Worm (Caenorhabditis elegans) whole organism, young adult: ENCODE data around the gene sedl-1.
"Not testable (repeated sequence)": the region's sequence is repeated elsewhere in the genome, so short reads cannot be mapped to it uniquely, and the experiment has no call there.

ENCODE experiments used
- F33H1.4 ChIP-seq: fragments of 200-800 bp; sonication (Bioruptor generic); IDR thresholded peaks from 2 replicates; pipeline ENCODE4 v1.3.6; 2022; ENCODE audit warnings: missing genetic modification reagents, missing genetic modification characterization, missing compliant biosample characterization
- F57A8.1 ChIP-seq: fragments of 200-800 bp; sonication (Bioruptor generic); optimal IDR thresholded peaks from 2 replicates; lab custom pipeline; 2018; ENCODE audit warnings: mild to moderate bottlenecking, missing genetic modification characterization, moderate library complexity, missing compliant biosample characterization
- K11D2.4 ChIP-seq: fragments of 200-800 bp; sonication (Bioruptor generic); IDR thresholded peaks from 2 replicates; pipeline ENCODE4 v1.3.6; 2022; ENCODE audit warnings: missing genetic modification reagents, missing genetic modification characterization, missing compliant biosample characterization
- K12H6.12 ChIP-seq: fragments of 200-800 bp; sonication (Bioruptor generic); optimal IDR thresholded peaks from 2 replicates; lab custom pipeline; 2018; ENCODE audit warnings: mild to moderate bottlenecking, missing genetic modification characterization, missing compliant biosample characterization
- Y67H2A.10 ChIP-seq: fragments of 200-800 bp; sonication (Bioruptor generic); conservative IDR thresholded peaks from 2 replicates; pipeline ENCODE4 v1.3.6; 2022; ENCODE audit warnings: missing genetic modification reagents, missing genetic modification characterization, missing compliant biosample characterization
- ama-1 ChIP-seq, 3 experiments: fragments of 150-350 bp in 1 of 3; sonication (generic microtip) in 2 of 3; optimal IDR thresholded peaks; 2 replicates each; lab custom pipeline; 2014 to 2018; ENCODE audit warnings: missing biosample characterization in 2 of 3, missing genetic modification characterization in 2 of 3, missing genetic modification reagents in 2 of 3
- atf-7 ChIP-seq: sonication (generic microtip); optimal IDR thresholded peaks from 2 replicates; lab custom pipeline; 2017; ENCODE audit warnings: mild to moderate bottlenecking, missing genetic modification characterization, missing compliant biosample characterization
- athp-1 ChIP-seq: sonication (generic microtip); optimal IDR thresholded peaks from 2 replicates; lab custom pipeline; 2017; ENCODE audit warnings: mild to moderate bottlenecking, missing genetic modification characterization, missing compliant biosample characterization
- cebp-1 ChIP-seq, 2 experiments: fragments of 200-800 bp in 1 of 2; sonication (Bioruptor generic) in 1 of 2; sonication (generic microtip) in 1 of 2; IDR thresholded peaks in 1 of 2; optimal IDR thresholded peaks in 1 of 2; 2 replicates each; pipeline versions ENCODE4 v1.3.6 to Lab custom; 2017 to 2022; ENCODE audit warnings: missing compliant biosample characterization in 2 of 2, missing genetic modification characterization in 2 of 2, mild to moderate bottlenecking in 1 of 2, missing genetic modification reagents in 1 of 2, moderate library complexity in 1 of 2
- ceh-27 ChIP-seq: fragments of 200-800 bp; sonication (Bioruptor generic); optimal IDR thresholded peaks from 2 replicates; lab custom pipeline; 2018; ENCODE audit warnings: mild to moderate bottlenecking, missing genetic modification characterization, moderate library complexity, missing compliant biosample characterization
- dpl-1 ChIP-seq: fragments of 150-350 bp; optimal IDR thresholded peaks from 2 replicates; lab custom pipeline; 2014; ENCODE audit warnings: missing biosample characterization, missing genetic modification reagents, missing genetic modification characterization
- efl-1 ChIP-seq: fragments of 150-350 bp; optimal IDR thresholded peaks from 2 replicates; lab custom pipeline; 2014; ENCODE audit warnings: missing biosample characterization, missing genetic modification reagents, missing genetic modification characterization
- egl-18 ChIP-seq: fragments of 200-800 bp; sonication (Bioruptor generic); IDR thresholded peaks from 2 replicates; pipeline ENCODE4 v1.3.6; 2022; ENCODE audit warnings: missing genetic modification reagents, missing genetic modification characterization, missing compliant biosample characterization
- ekl-4 ChIP-seq: fragments of 200-800 bp; sonication (Bioruptor generic); IDR thresholded peaks from 2 replicates; pipeline ENCODE4 v1.3.6; 2022; ENCODE audit warnings: missing genetic modification reagents, missing genetic modification characterization, missing compliant biosample characterization
- him-1 ChIP-seq: sonication (generic microtip); optimal IDR thresholded peaks from 2 replicates; lab custom pipeline; 2016; ENCODE audit warnings: missing genotype, missing genetic modification reagents, missing genetic modification characterization, missing compliant biosample characterization
- hmg-1.2 ChIP-seq: fragments of 200-800 bp; sonication (Bioruptor generic); IDR thresholded peaks from 2 replicates; pipeline ENCODE4 v1.3.6; 2022; ENCODE audit warnings: missing genetic modification reagents, missing genetic modification characterization, missing compliant biosample characterization
- let-526 ChIP-seq: fragments of 200-800 bp; sonication (Bioruptor generic); IDR thresholded peaks from 2 replicates; pipeline ENCODE4 v1.3.6; 2022; ENCODE audit warnings: missing genetic modification reagents, missing genetic modification characterization, missing compliant biosample characterization
- lin-26 ChIP-seq: fragments of 200-800 bp; sonication (Bioruptor generic); IDR thresholded peaks from 2 replicates; pipeline ENCODE4 v1.3.6; 2022; ENCODE audit warnings: missing genetic modification reagents, missing genetic modification characterization, missing compliant biosample characterization
- lin-40 ChIP-seq: sonication (generic microtip); optimal IDR thresholded peaks from 2 replicates; lab custom pipeline; 2016; ENCODE audit warnings: missing genetic modification characterization, mild to moderate bottlenecking, missing compliant biosample characterization, missing genotype, missing genetic modification reagents
- lin-54 ChIP-seq: fragments of 200-800 bp; sonication (Bioruptor generic); optimal IDR thresholded peaks from 2 replicates; lab custom pipeline; 2018; ENCODE audit warnings: mild to moderate bottlenecking, missing genetic modification characterization, missing compliant biosample characterization
- lir-1 ChIP-seq: fragments of 200-800 bp; sonication (Bioruptor generic); conservative IDR thresholded peaks from 2 replicates; pipeline ENCODE4 v1.3.6; 2022; ENCODE audit warnings: missing genetic modification reagents, missing genetic modification characterization, missing compliant biosample characterization
- madf-8 ChIP-seq: fragments of 200-800 bp; sonication (Bioruptor generic); conservative IDR thresholded peaks from 2 replicates; pipeline ENCODE4 v1.3.6; 2022; ENCODE audit warnings: missing genetic modification reagents, missing genetic modification characterization, missing compliant biosample characterization
- mxl-1 ChIP-seq: sonication (generic microtip); optimal IDR thresholded peaks from 2 replicates; lab custom pipeline; 2016; ENCODE audit warnings: missing genetic modification characterization, missing compliant biosample characterization
- nfya-1 ChIP-seq: sonication (generic microtip); optimal IDR thresholded peaks from 2 replicates; lab custom pipeline; 2017; ENCODE audit warnings: antibody characterized with exemption, missing compliant biosample characterization, missing genetic modification characterization, borderline replicate concordance; ENCODE audit not compliant: insufficient read depth
- nfyb-1 ChIP-seq: fragments of 200-800 bp; sonication (Bioruptor generic); IDR thresholded peaks from 2 replicates; pipeline ENCODE4 v1.3.6; 2022; ENCODE audit warnings: missing genetic modification reagents, missing genetic modification characterization, missing compliant biosample characterization
- nhr-120 ChIP-seq: fragments of 200-800 bp; sonication (Bioruptor generic); IDR thresholded peaks from 2 replicates; pipeline ENCODE4 v1.3.6; 2022; ENCODE audit warnings: missing genetic modification characterization, missing compliant biosample characterization
- nhr-90 ChIP-seq: sonication (generic microtip); optimal IDR thresholded peaks from 2 replicates; lab custom pipeline; 2016; ENCODE audit warnings: missing genotype, mild to moderate bottlenecking, missing genetic modification characterization, missing compliant biosample characterization
- pha-4 ChIP-seq: fragments of 150-350 bp; sonication (generic microtip); optimal IDR thresholded peaks from 2 replicates; lab custom pipeline; 2014; ENCODE audit warnings: missing biosample characterization, missing genetic modification reagents, missing genetic modification characterization
- rcor-1 ChIP-seq: fragments of 200-800 bp; sonication (Bioruptor generic); IDR thresholded peaks from 2 replicates; pipeline ENCODE4 v1.3.6; 2022; ENCODE audit warnings: missing genetic modification reagents, missing genetic modification characterization, missing compliant biosample characterization
- rec-8 ChIP-seq, 2 experiments: sonication (generic microtip); optimal IDR thresholded peaks; 2 replicates each; lab custom pipeline; 2016; ENCODE audit warnings: mild to moderate bottlenecking in 2 of 2, missing genetic modification characterization in 2 of 2, missing genetic modification reagents in 2 of 2, missing genotype in 2 of 2, missing biosample characterization in 1 of 2, missing compliant biosample characterization in 1 of 2, moderate library complexity in 1 of 2
- repo-1 ChIP-seq: sonication (generic microtip); optimal IDR thresholded peaks from 2 replicates; lab custom pipeline; 2017; ENCODE audit warnings: mild to moderate bottlenecking, missing genetic modification characterization, missing compliant biosample characterization
- sea-2 ChIP-seq: fragments of 200-800 bp; sonication (Bioruptor generic); IDR thresholded peaks from 2 replicates; pipeline ENCODE4 v1.3.6; 2022; ENCODE audit warnings: missing genetic modification characterization, missing compliant biosample characterization
- snpc-4 ChIP-seq, 5 experiments: fragments of 150-350 bp in 1 of 5; sonication (generic microtip) in 4 of 5; optimal IDR thresholded peaks; 2 replicates each; lab custom pipeline; 2014 to 2018; ENCODE audit warnings: missing genetic modification characterization in 5 of 5, missing biosample characterization in 3 of 5, antibody characterized with exemption in 2 of 5, mild to moderate bottlenecking in 2 of 5, missing compliant biosample characterization in 2 of 5, missing genotype in 2 of 5, moderate library complexity in 2 of 5, missing genetic modification reagents in 1 of 5
- somi-1 ChIP-seq: fragments of 200-800 bp; sonication (Bioruptor generic); optimal IDR thresholded peaks from 2 replicates; lab custom pipeline; 2018; ENCODE audit warnings: mild to moderate bottlenecking, missing genetic modification characterization, missing compliant biosample characterization
- xnd-1 ChIP-seq: sonication (generic microtip); optimal IDR thresholded peaks from 2 replicates; lab custom pipeline; 2016; ENCODE audit warnings: missing genotype, missing genetic modification reagents, missing genetic modification characterization, missing compliant biosample characterization

sedl-1 gene

ce11 chrX:1410552-1410951 lies 29.5 kb downstream of the sedl-1 start, which contains the start of gene abu-2 (continued):
- TF ChIP-seq ekl-4 = no peak
- TF ChIP-seq dpl-1 (GFP tag; lab: Kevin White, UChicago) = no peak
- no peak for TF ChIP-seq K12H6.12 (tag; lab: Kevin White, UChicago)

- no peak for TF ChIP-seq rcor-1
- no peak for TF ChIP-seq let-526 (GFP tag; lab: Robert Waterston, UW)
- no peak for TF ChIP-seq rec-8 (tag; optimal IDR thresholded peaks at IDR 0.05; lab: Kevin White, UChicago)
- TF ChIP-seq lin-54 (GFP tag; lab: Kevin White, UChicago) = no peak
- no peak for TF ChIP-seq nfyb-1 (GFP tag; lab: Robert Waterston, UW)
- no peak for TF ChIP-seq cebp-1 (GFP tag; IDR thresholded peaks at IDR 0.05; lab: Robert Waterston, UW)
- TF ChIP-seq cebp-1 (tag; optimal IDR thresholded peaks at IDR 0.05; lab: Kevin White, UChicago) = no peak
- no peak for TF ChIP-seq madf-8
- no peak for TF ChIP-seq Y67H2A.10 (GFP tag; lab: Robert Waterston, UW)
- TF ChIP-seq him-1 (tag; lab: Kevin White, UChicago) = no peak
- no peak for TF ChIP-seq hmg-1.2 (GFP tag; lab: Robert Waterston, UW)
These were observed 30.8 kb downstream of the sedl-1 start for ce11 chrX:1409224-1409623.

- TF ChIP-seq F57A8.1 (GFP tag; lab: Kevin White, UChicago); nfya-1 (tag; lab: Kevin White, UChicago); Y67H2A.10 (GFP tag; lab: Robert Waterston, UW): not testable (repeated sequence)
These were observed 36.1 kb downstream of the sedl-1 start, which contains the start of gene ZK402.1 for ce11 chrX:1403971-1404370. Gene ZK402.1 (plus strand): TSS chrX:1404271.

ce11 chrX:1403444-1403843 lies 36.6 kb downstream of the sedl-1 start, which contains the start of gene ZK402.2:
Gene ZK402.2 (plus strand): TSS chrX:1403744.
- not testable (repeated sequence) for TF ChIP-seq ceh-27 (GFP tag; lab: Kevin White, UChicago); pha-4 (tag; lab: Kevin White, UChicago); snpc-4 (GFP tag; optimal IDR thresholded peaks at IDR 0.05; lab: Kevin White, UChicago); snpc-4 (tag; optimal IDR thresholded peaks at IDR 0.05; lab: Kevin White, UChicago)

- no peak for TF ChIP-seq mxl-1 (tag; lab: Kevin White, UChicago)
- no peak for TF ChIP-seq repo-1 (tag; lab: Kevin White, UChicago)
- TF ChIP-seq sea-2 (GFP tag; lab: Robert Waterston, UW) = no peak
- no peak for TF ChIP-seq egl-18 (GFP tag; lab: Robert Waterston, UW)
These were observed 38.8 kb downstream of the sedl-1 start, which contains the start of gene ZK402.5 for ce11 chrX:1401259-1401658. Gene ZK402.5 (minus strand): TSS chrX:1401359.

ce11 chrX:1397516-1397915 lies 42.5 kb downstream of the sedl-1 start, which contains the start of gene H39E20.1:
Gene H39E20.1 (minus strand): TSS chrX:1397616.
- TF ChIP-seq efl-1 (GFP tag; lab: Kevin White, UChicago) (peak; percentile 51), ama-1 (optimal IDR thresholded peaks at IDR 0.05; lab: Kevin White, UChicago) (no peak), ama-1 (GFP tag; optimal IDR thresholded peaks at IDR 0.05; lab: Kevin White, UChicago) (no peak), madf-8 (0 out of 2 replicates have a peak, but pooled peaks have one; percentile 32), xnd-1 (tag; lab: Kevin White, UChicago) (peak; percentile 30)

ce11 chrX:1395793-1396192 lies 44.3 kb downstream of the sedl-1 start:
- no peak for TF ChIP-seq cebp-1 (GFP tag; IDR thresholded peaks at IDR 0.05; lab: Robert Waterston, UW)
- TF ChIP-seq cebp-1 (tag; optimal IDR thresholded peaks at IDR 0.05; lab: Kevin White, UChicago) = peak; percentile 32
- peak; percentile 27 for TF ChIP-seq lin-40 (tag; lab: Kevin White, UChicago)
- TF ChIP-seq athp-1 (tag; lab: Kevin White, UChicago) = no peak
- TF ChIP-seq lin-26 = no peak
- TF ChIP-seq lir-1 (GFP tag; lab: Robert Waterston, UW) = 0 out of 2 replicates have a peak, but pooled peaks have one; percentile 8
- TF ChIP-seq K11D2.4 (GFP tag; lab: Robert Waterston, UW) = 0 out of 2 replicates have a peak, but pooled peaks have one; percentile 32
- peak; percentile 30 for TF ChIP-seq K12H6.12 (tag; lab: Kevin White, UChicago)
- no peak for TF ChIP-seq nhr-120 (GFP tag; lab: Robert Waterston, UW)
- peak; percentile 51 for TF ChIP-seq atf-7 (tag; lab: Kevin White, UChicago)
- TF ChIP-seq somi-1 (GFP tag; lab: Kevin White, UChicago) = peak; percentile 38
- no peak for TF ChIP-seq F33H1.4 (GFP tag; lab: Robert Waterston, UW)
- TF ChIP-seq nhr-90 = no peak
